Worm (Caenorhabditis elegans) whole organism, L1 larva: Measurements from ENCODE around the gene bgnt-1.5.

Experiments used
- alr-1 ChIP-seq: fragments of 200-800 bp; sonication (Bioruptor generic); optimal IDR thresholded peaks from 2 replicates; lab custom pipeline; 2018; ENCODE audit warnings: borderline replicate concordance, mild to moderate bottlenecking, missing genetic modification characterization, missing compliant biosample characterization
- blmp-1 ChIP-seq: fragments of 150-350 bp; optimal IDR thresholded peaks from 2 replicates; lab custom pipeline; 2014; ENCODE audit warnings: missing biosample characterization, missing genetic modification characterization
- dpl-1 ChIP-seq, 3 experiments: fragments of 150-350 bp in 2 of 3; sonication (generic microtip) in 1 of 3; optimal IDR thresholded peaks; 2 replicates each; lab custom pipeline; 2014 to 2017; ENCODE audit warnings: missing biosample characterization in 3 of 3, missing genetic modification characterization in 3 of 3, missing genetic modification reagents in 3 of 3
- mdl-1 ChIP-seq, 2 experiments: fragments of 150-350 bp; optimal IDR thresholded peaks; 2 replicates each; lab custom pipeline; 2014 to 2017; ENCODE audit warnings: missing biosample characterization in 2 of 2, missing genetic modification characterization in 2 of 2, inconsistent platforms in 1 of 2
- nhr-11 ChIP-seq: fragments of 150-350 bp; optimal IDR thresholded peaks from 2 replicates; lab custom pipeline; 2014; ENCODE audit warnings: missing biosample characterization, missing genetic modification characterization
- nhr-12 ChIP-seq: sonication (generic microtip); optimal IDR thresholded peaks from 2 replicates; lab custom pipeline; 2017; ENCODE audit warnings: missing biosample characterization, missing genetic modification characterization
- tbx-2 ChIP-seq: sonication (generic microtip); optimal IDR thresholded peaks from 2 replicates; lab custom pipeline; 2016; ENCODE audit warnings: missing genetic modification characterization, missing compliant biosample characterization
- tlp-1 ChIP-seq: fragments of 150-350 bp; optimal IDR thresholded peaks from 2 replicates; lab custom pipeline; 2014; ENCODE audit warnings: missing biosample characterization, missing genetic modification characterization

- TF ChIP-seq nhr-11 (tag; lab: Kevin White, UChicago) (no peak), tbx-2 (tag; lab: Kevin White, UChicago) (no peak), dpl-1 (GFP tag; optimal IDR thresholded peaks at IDR 0.05; lab: Kevin White, UChicago) (no peak), tlp-1 (tag; lab: Kevin White, UChicago) (no peak), nhr-12 (tag; lab: Kevin White, UChicago) (no peak), mdl-1 (tag; optimal IDR thresholded peaks at IDR 0.05; lab: Kevin White, UChicago) (no peak), blmp-1 (tag; lab: Kevin White, UChicago) (no peak), alr-1 (tag; lab: Kevin White, UChicago) (no peak)
Measured at ce11 chrX:13238197-13238596, 6.0 kb upstream of the bgnt-1.5 start, which contains the start of gene K08H2.4.
